Worm (Caenorhabditis elegans) whole organism, L1 larva: ENCODE results near the gene flp-11.

Source experiments
- F16B12.6 ChIP-seq: fragments of 150-350 bp; optimal IDR thresholded peaks from 2 replicates; lab custom pipeline; 2014; ENCODE audit warnings: missing biosample characterization, missing genetic modification characterization
- ceh-63 ChIP-seq: fragments of 200-800 bp; sonication (Bioruptor generic); optimal IDR thresholded peaks from 2 replicates; lab custom pipeline; 2018; ENCODE audit warnings: mild to moderate bottlenecking, missing genetic modification characterization, missing compliant biosample characterization
- efl-3 ChIP-seq: fragments of 200-800 bp; sonication (Bioruptor generic); optimal IDR thresholded peaks from 2 replicates; lab custom pipeline; 2018; ENCODE audit warnings: mild to moderate bottlenecking, missing genetic modification characterization, missing compliant biosample characterization
- egl-13 ChIP-seq: sonication (generic microtip); optimal IDR thresholded peaks from 2 replicates; lab custom pipeline; 2016; ENCODE audit warnings: missing genotype, missing genetic modification reagents, missing genetic modification characterization, missing compliant biosample characterization
- lin-13 ChIP-seq: fragments of 150-350 bp; optimal IDR thresholded peaks from 2 replicates; lab custom pipeline; 2014; ENCODE audit warnings: missing biosample characterization, missing genetic modification reagents, missing genetic modification characterization
- lin-15B ChIP-seq: fragments of 150-350 bp; sonication (generic microtip); optimal IDR thresholded peaks from 3 replicates; lab custom pipeline; 2014; ENCODE audit warnings: missing biosample characterization, missing genetic modification characterization
- nhr-12 ChIP-seq: sonication (generic microtip); optimal IDR thresholded peaks from 2 replicates; lab custom pipeline; 2017; ENCODE audit warnings: missing biosample characterization, missing genetic modification characterization
- nhr-28 ChIP-seq: fragments of 150-350 bp; optimal IDR thresholded peaks from 2 replicates; lab custom pipeline; 2014; ENCODE audit warnings: missing biosample characterization, missing genetic modification characterization
- nhr-77 ChIP-seq: fragments of 150-350 bp; optimal IDR thresholded peaks from 2 replicates; lab custom pipeline; 2014; ENCODE audit warnings: missing biosample characterization, missing genetic modification characterization
- sptf-1 ChIP-seq: fragments of 150-350 bp; optimal IDR thresholded peaks from 2 replicates; lab custom pipeline; 2014; ENCODE audit warnings: missing biosample characterization, missing genetic modification characterization
- unc-62 ChIP-seq: fragments of 150-350 bp; optimal IDR thresholded peaks from 2 replicates; lab custom pipeline; 2014; ENCODE audit warnings: missing biosample characterization, missing genetic modification reagents, missing genetic modification characterization
- unc-86 ChIP-seq: sonication (generic microtip); optimal IDR thresholded peaks from 2 replicates; lab custom pipeline; 2016; ENCODE audit warnings: missing genetic modification characterization, missing compliant biosample characterization
- ztf-4 ChIP-seq: fragments of 150-350 bp; optimal IDR thresholded peaks from 2 replicates; lab custom pipeline; 2014; ENCODE audit warnings: missing biosample characterization, missing genetic modification characterization

ce11 chrX:4700083-4700482 is 22.2 kb upstream of the flp-11 start:
- TF ChIP-seq nhr-12 (tag; lab: Kevin White, UChicago) (no peak), ceh-63 (no peak), lin-15B (tag; lab: Kevin White, UChicago) (no peak), lin-13 (no peak), nhr-77 (tag; lab: Kevin White, UChicago) (no peak), ztf-4 (no peak), unc-86 (tag; lab: Kevin White, UChicago) (no peak), egl-13 (tag; lab: Kevin White, UChicago) (no peak), nhr-28 (tag; lab: Kevin White, UChicago) (no peak), efl-3 (GFP tag; lab: Kevin White, UChicago) (no peak), unc-62 (GFP tag; lab: Kevin White, UChicago) (no peak), sptf-1 (no peak), F16B12.6 (no peak)
